Worm (Caenorhabditis elegans) whole organism, mixed stage, embryonic: ENCODE data around the gene lrch-1.

ENCODE experiments used
- elt-3 ChIP-seq: fragments of 150-350 bp; optimal IDR thresholded peaks from 2 replicates; lab custom pipeline; 2014; ENCODE audit warnings: missing biosample characterization, missing genetic modification characterization
- mls-2 ChIP-seq: sonication (generic microtip); optimal IDR thresholded peaks from 2 replicates; lab custom pipeline; 2016; ENCODE audit warnings: mild to moderate bottlenecking, missing genetic modification characterization, moderate library complexity, missing compliant biosample characterization
- unc-62 ChIP-seq: fragments of 150-350 bp; optimal IDR thresholded peaks from 2 replicates; lab custom pipeline; 2014; ENCODE audit warnings: missing biosample characterization, missing genetic modification reagents, missing genetic modification characterization
- ztf-11 ChIP-seq: fragments of 150-350 bp; optimal IDR thresholded peaks from 2 replicates; lab custom pipeline; 2014; ENCODE audit warnings: missing biosample characterization, missing genetic modification characterization

- TF ChIP-seq unc-62 (GFP tag; lab: Kevin White, UChicago), result no peak
- no peak for TF ChIP-seq mls-2 (tag; lab: Kevin White, UChicago)
- no peak for TF ChIP-seq elt-3 (tag; lab: Kevin White, UChicago)
- TF ChIP-seq ztf-11 (tag; lab: Kevin White, UChicago), result no peak
Observed at ce11 chrX:6256969-6257368, 40.5 kb upstream of the lrch-1 start.
